Worm (Caenorhabditis elegans): Measurements from ENCODE around the gene T19E7.6.

DNA sequence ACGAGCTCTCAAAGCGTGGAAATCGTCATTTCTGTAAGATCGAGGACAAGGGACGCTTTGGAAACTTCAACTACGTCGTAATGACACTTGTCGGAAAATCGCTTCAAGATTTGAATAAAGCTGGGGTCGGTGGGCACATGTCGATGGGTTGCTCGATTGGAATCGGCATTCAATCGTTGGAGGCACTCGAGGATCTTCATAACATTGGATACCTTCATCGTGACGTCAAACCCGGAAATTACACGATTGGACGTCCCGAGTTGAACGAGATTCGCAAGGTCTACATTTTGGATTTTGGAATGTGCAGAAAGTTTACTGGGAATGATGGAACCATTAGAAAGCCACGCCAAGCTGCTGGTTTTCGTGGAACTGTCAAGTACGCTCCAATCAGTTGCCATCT lies 36.8 kb downstream of the T19E7.6 start:
- TF ChIP-seq ztf-23 (GFP tag; IDR thresholded peaks at IDR 0.05): no peak
- TF ChIP-seq flt-1 (GFP tag; IDR thresholded peaks at IDR 0.05): no peak
- TF ChIP-seq T22C8.4 (GFP tag; IDR thresholded peaks at IDR 0.05): no peak
- TF ChIP-seq cog-1 (tag; optimal IDR thresholded peaks at IDR 0.05): no peak
- no peak for TF ChIP-seq klf-2 (GFP tag; conservative IDR thresholded peaks at IDR 0.05)
- no peak for TF ChIP-seq ref-1 (GFP tag; conservative IDR thresholded peaks at IDR 0.05)
- TF ChIP-seq med-1 (GFP tag; optimal IDR thresholded peaks at IDR 0.05; ENCODE audit: insufficient read depth): no peak
- TF ChIP-seq ztf-29 (GFP tag; IDR thresholded peaks at IDR 0.05): no peak
- TF ChIP-seq tab-1 (GFP tag; IDR thresholded peaks at IDR 0.05): no peak
